Worm (Caenorhabditis elegans) whole organism, L3 larva: ENCODE measurements around the gene srh-92.

Source experiments
- ZK546.5 ChIP-seq: sonication (generic microtip); optimal IDR thresholded peaks from 2 replicates; lab custom pipeline; 2017; ENCODE audit warnings: missing biosample characterization, missing genetic modification characterization
- ama-1 ChIP-seq: fragments of 150-350 bp; optimal IDR thresholded peaks from 2 replicates; lab custom pipeline; 2018
- ceh-28 ChIP-seq: fragments of 150-350 bp; optimal IDR thresholded peaks from 2 replicates; lab custom pipeline; 2014; ENCODE audit warnings: missing biosample characterization, missing genetic modification reagents, missing genetic modification characterization
- ceh-82 ChIP-seq: fragments of 150-350 bp; optimal IDR thresholded peaks from 2 replicates; lab custom pipeline; 2014; ENCODE audit warnings: missing biosample characterization, missing genetic modification characterization
- ceh-9 ChIP-seq: sonication (generic microtip); optimal IDR thresholded peaks from 2 replicates; lab custom pipeline; 2018; ENCODE audit warnings: missing biosample characterization, missing genetic modification characterization
- daf-12 ChIP-seq: fragments of 150-350 bp; optimal IDR thresholded peaks from 2 replicates; lab custom pipeline; 2014; ENCODE audit warnings: missing biosample characterization, missing genetic modification reagents, missing genetic modification characterization
- egl-5 ChIP-seq: fragments of 150-350 bp; optimal IDR thresholded peaks from 2 replicates; lab custom pipeline; 2017; ENCODE audit warnings: missing biosample characterization, missing genetic modification reagents, missing genetic modification characterization, inconsistent platforms
- elt-1 ChIP-seq: fragments of 150-350 bp; optimal IDR thresholded peaks from 2 replicates; lab custom pipeline; 2014; ENCODE audit warnings: missing biosample characterization, missing genetic modification characterization
- elt-2 ChIP-seq: sonication (generic microtip); optimal IDR thresholded peaks from 2 replicates; lab custom pipeline; 2016; ENCODE audit warnings: missing genetic modification reagents, mild to moderate bottlenecking, missing genetic modification characterization, missing compliant biosample characterization
- elt-3 ChIP-seq, 3 experiments: fragments of 150-350 bp in 1 of 3; sonication (generic microtip) in 2 of 3; optimal IDR thresholded peaks; 2 replicates in 2 of 3; 4 replicates in 1 of 3; lab custom pipeline; 2014 to 2017; ENCODE audit warnings: missing biosample characterization in 3 of 3, missing genetic modification characterization in 3 of 3
- fkh-10 ChIP-seq: sonication (generic microtip); optimal IDR thresholded peaks from 2 replicates; lab custom pipeline; 2017; ENCODE audit warnings: missing biosample characterization, missing genetic modification reagents, missing genetic modification characterization
- fkh-2 ChIP-seq: fragments of 150-350 bp; optimal IDR thresholded peaks from 2 replicates; lab custom pipeline; 2014; ENCODE audit warnings: missing biosample characterization, missing genetic modification reagents, missing genetic modification characterization
- fos-1 ChIP-seq: fragments of 150-350 bp; optimal IDR thresholded peaks from 2 replicates; lab custom pipeline; 2014; ENCODE audit warnings: missing biosample characterization, missing genetic modification characterization
- hmg-11 ChIP-seq: sonication (generic microtip); optimal IDR thresholded peaks from 2 replicates; lab custom pipeline; 2016; ENCODE audit warnings: missing genetic modification characterization, missing compliant biosample characterization
- jun-1 ChIP-seq: fragments of 150-350 bp; optimal IDR thresholded peaks from 2 replicates; lab custom pipeline; 2014; ENCODE audit warnings: missing biosample characterization, missing genetic modification reagents, missing genetic modification characterization
- lin-15B ChIP-seq: fragments of 150-350 bp; optimal IDR thresholded peaks from 2 replicates; lab custom pipeline; 2014; ENCODE audit warnings: missing biosample characterization, missing genetic modification characterization
- lin-39 ChIP-seq: fragments of 150-350 bp; optimal IDR thresholded peaks from 2 replicates; lab custom pipeline; 2018; ENCODE audit warnings: missing biosample characterization, missing genetic modification reagents, missing genetic modification characterization
- lsy-12 ChIP-seq: sonication (generic microtip); optimal IDR thresholded peaks from 2 replicates; lab custom pipeline; 2016; ENCODE audit warnings: mild to moderate bottlenecking, missing genetic modification characterization, missing compliant biosample characterization
- nfya-1 ChIP-seq: sonication (generic microtip); optimal IDR thresholded peaks from 2 replicates; lab custom pipeline; 2017; ENCODE audit warnings: missing genetic modification characterization, mild to moderate bottlenecking, missing compliant biosample characterization, antibody characterized with exemption, moderate library complexity; ENCODE audit not compliant: insufficient read depth
- nhr-12 ChIP-seq: fragments of 150-350 bp; optimal IDR thresholded peaks from 2 replicates; lab custom pipeline; 2014; ENCODE audit warnings: missing biosample characterization, missing genetic modification characterization
- nhr-23 ChIP-seq: fragments of 150-350 bp; optimal IDR thresholded peaks from 2 replicates; lab custom pipeline; 2014; ENCODE audit warnings: missing biosample characterization, missing genetic modification reagents, missing genetic modification characterization
- nhr-237 ChIP-seq: fragments of 150-350 bp; optimal IDR thresholded peaks from 2 replicates; lab custom pipeline; 2014; ENCODE audit warnings: missing biosample characterization, missing genetic modification characterization
- nhr-25 ChIP-seq: sonication (generic microtip); optimal IDR thresholded peaks from 2 replicates; lab custom pipeline; 2017; ENCODE audit warnings: missing biosample characterization, missing genetic modification characterization
- nhr-28 ChIP-seq: fragments of 150-350 bp; optimal IDR thresholded peaks from 2 replicates; lab custom pipeline; 2014; ENCODE audit warnings: missing biosample characterization, missing genetic modification characterization
- nhr-43 ChIP-seq: sonication (generic microtip); optimal IDR thresholded peaks from 2 replicates; lab custom pipeline; 2016; ENCODE audit warnings: mild to moderate bottlenecking, missing genetic modification characterization, missing compliant biosample characterization; ENCODE audit not compliant: poor library complexity, severe bottlenecking
- nhr-67 ChIP-seq: fragments of 150-350 bp; optimal IDR thresholded peaks from 2 replicates; lab custom pipeline; 2014; ENCODE audit warnings: missing biosample characterization, missing genetic modification characterization
- nhr-76 ChIP-seq: fragments of 150-350 bp; sonication (generic microtip); optimal IDR thresholded peaks from 5 replicates; lab custom pipeline; 2014; ENCODE audit warnings: missing biosample characterization, missing genetic modification characterization
- pha-4 ChIP-seq: fragments of 150-350 bp; optimal IDR thresholded peaks from 2 replicates; lab custom pipeline; 2014; ENCODE audit warnings: missing biosample characterization, missing genetic modification reagents, missing genetic modification characterization
- pqm-1 ChIP-seq: fragments of 150-350 bp; optimal IDR thresholded peaks from 2 replicates; lab custom pipeline; 2017; ENCODE audit warnings: missing biosample characterization, missing genetic modification characterization, inconsistent platforms
- sea-2 ChIP-seq: fragments of 150-350 bp; sonication (generic microtip); optimal IDR thresholded peaks from 4 replicates; lab custom pipeline; 2014; ENCODE audit warnings: missing biosample characterization, missing genetic modification reagents, missing genetic modification characterization
- skn-1 ChIP-seq: fragments of 150-350 bp; optimal IDR thresholded peaks from 2 replicates; lab custom pipeline; 2014; ENCODE audit warnings: missing biosample characterization, missing genetic modification characterization
- snpc-4 ChIP-seq: fragments of 150-350 bp; optimal IDR thresholded peaks from 2 replicates; lab custom pipeline; 2014; ENCODE audit warnings: missing biosample characterization, missing genetic modification characterization
- tbx-2 ChIP-seq: sonication (generic microtip); optimal IDR thresholded peaks from 2 replicates; lab custom pipeline; 2016; ENCODE audit warnings: mild to moderate bottlenecking, missing genetic modification characterization, missing compliant biosample characterization
- unc-62 ChIP-seq: fragments of 150-350 bp; sonication (generic microtip); optimal IDR thresholded peaks from 4 replicates; lab custom pipeline; 2014; ENCODE audit warnings: missing biosample characterization, missing genetic modification reagents, missing genetic modification characterization
- zag-1 ChIP-seq: fragments of 150-350 bp; optimal IDR thresholded peaks from 2 replicates; lab custom pipeline; 2014; ENCODE audit warnings: missing biosample characterization, missing genetic modification characterization
- ztf-11 ChIP-seq: fragments of 150-350 bp; optimal IDR thresholded peaks from 2 replicates; lab custom pipeline; 2014; ENCODE audit warnings: missing biosample characterization, missing genetic modification characterization
- ztf-4 ChIP-seq: fragments of 150-350 bp; optimal IDR thresholded peaks from 2 replicates; lab custom pipeline; 2014; ENCODE audit warnings: missing biosample characterization, missing genetic modification characterization

srh-92 gene

DNA sequence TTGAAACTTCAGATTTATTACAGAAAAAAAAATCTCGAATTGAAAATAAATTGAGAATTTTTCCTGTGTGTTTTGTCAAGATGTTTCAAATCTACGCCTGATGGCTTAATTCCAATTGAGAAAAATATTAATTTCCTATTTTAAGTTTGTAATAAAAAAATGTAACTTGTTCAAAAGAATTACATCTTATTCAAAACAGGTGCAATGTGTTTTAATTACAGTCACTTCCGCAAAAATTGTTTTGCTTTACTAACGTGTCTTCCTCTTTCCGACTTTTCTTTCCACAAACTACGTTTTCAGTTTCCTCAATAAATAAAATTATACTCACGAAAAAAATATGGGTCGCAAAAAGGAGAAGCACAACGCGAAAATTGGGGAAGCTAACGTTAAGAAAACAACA is 22.8 kb downstream of the srh-92 start, which contains the start of gene F25E5.16:
Gene F25E5.16 (plus strand): TSS at position 301 of the 400 bp plus-strand sequence.
- no peak for TF ChIP-seq hmg-11 (tag; lab: Kevin White, UChicago)
- TF ChIP-seq elt-2 (tag; lab: Kevin White, UChicago) = no peak
- TF ChIP-seq ceh-9 (tag; lab: Kevin White, UChicago) = no peak
- no peak for TF ChIP-seq ceh-28
- TF ChIP-seq lsy-12 (tag; lab: Kevin White, UChicago) = no peak
- no peak for TF ChIP-seq nhr-23 (tag; lab: Kevin White, UChicago)
- TF ChIP-seq nhr-67 (tag; lab: Kevin White, UChicago) = no peak
- TF ChIP-seq ztf-4 (tag; lab: Kevin White, UChicago) = no peak
- TF ChIP-seq unc-62 (GFP tag; lab: Kevin White, UChicago) = no peak
- TF ChIP-seq fos-1 (tag; lab: Kevin White, UChicago) = no peak
- no peak for TF ChIP-seq ztf-11 (tag; lab: Kevin White, UChicago)
- no peak for TF ChIP-seq pqm-1 (tag; lab: Kevin White, UChicago)

DNA sequence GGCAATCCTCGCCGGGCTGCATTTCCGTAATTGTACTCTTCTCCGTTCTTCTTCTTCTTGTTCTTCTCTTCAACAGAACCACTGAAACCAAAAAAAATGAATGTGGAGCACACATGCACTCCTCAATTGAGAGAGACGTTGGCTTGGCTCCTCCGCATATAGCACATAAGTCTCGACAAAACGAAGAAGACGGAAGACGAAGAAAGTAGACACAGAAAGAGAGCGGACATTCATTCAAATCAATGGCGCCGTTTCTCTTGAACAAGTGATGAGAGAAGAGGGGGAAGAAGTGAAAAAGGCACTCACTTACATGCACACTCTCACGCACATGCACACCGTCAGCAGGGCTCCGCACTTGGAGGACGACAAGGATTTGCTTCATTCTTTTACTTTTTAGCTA is 23.3 kb downstream of the srh-92 start, which contains the start of gene F25E5.9:
Gene F25E5.9 (minus strand): TSS at position 382 of the 400 bp plus-strand sequence.
- TF ChIP-seq nhr-76 (tag; lab: Kevin White, UChicago) (no peak), ama-1 (peak; percentile 10), lin-15B (tag; lab: Kevin White, UChicago) (peak; percentile 7), snpc-4 (tag; lab: Kevin White, UChicago) (peak; percentile 32), lin-39 (tag; lab: Kevin White, UChicago) (peak; percentile 3), fkh-10 (GFP tag; lab: Kevin White, UChicago) (peak; percentile 28), skn-1 (tag; lab: Kevin White, UChicago) (no peak), nfya-1 (tag; lab: Kevin White, UChicago) (peak; percentile 51)

DNA sequence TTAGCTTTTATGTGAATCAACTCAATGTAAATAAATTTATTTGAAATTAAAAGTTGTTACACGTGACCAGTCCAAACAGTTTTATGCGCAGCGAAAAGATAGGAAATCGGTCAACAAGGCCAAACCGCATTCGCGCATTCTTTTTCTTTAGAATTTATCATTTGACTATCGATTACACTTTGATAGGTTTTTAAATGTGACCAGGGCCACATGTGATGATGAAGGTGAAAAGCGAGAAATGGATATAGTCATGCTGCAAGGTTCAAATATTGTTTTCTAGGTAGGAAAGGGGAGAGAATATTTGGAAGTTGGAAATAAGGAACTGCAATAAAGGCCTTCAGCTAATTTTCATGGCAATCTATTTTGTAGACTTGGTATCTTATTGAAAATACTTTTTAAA is 23.9 kb downstream of the srh-92 start:
- TF ChIP-seq ztf-11 (tag; lab: Kevin White, UChicago) = no peak
- TF ChIP-seq elt-3 (tag; optimal IDR thresholded peaks at IDR 0.05; lab: Kevin White, UChicago) = peak in 2 of 3 experiments; percentile 14 to 91
- no peak for TF ChIP-seq nhr-237 (tag; lab: Kevin White, UChicago)
- peak; percentile 98 for TF ChIP-seq ama-1
- TF ChIP-seq daf-12 (tag; lab: Kevin White, UChicago) = no peak
- TF ChIP-seq nfya-1 (tag; lab: Kevin White, UChicago) = peak; percentile 16
- no peak for TF ChIP-seq jun-1 (tag; lab: Kevin White, UChicago)
- TF ChIP-seq ztf-4 (tag; lab: Kevin White, UChicago) = no peak
- no peak for TF ChIP-seq ZK546.5 (tag; lab: Kevin White, UChicago)
- no peak for TF ChIP-seq sea-2 (GFP tag; lab: Kevin White, UChicago)
- TF ChIP-seq ceh-82 = no peak
- TF ChIP-seq elt-1 (tag; lab: Kevin White, UChicago) = no peak
- TF ChIP-seq zag-1 (tag; lab: Kevin White, UChicago) = no peak
- TF ChIP-seq pha-4 (tag; lab: Kevin White, UChicago) = peak; percentile 14
- TF ChIP-seq ceh-28 = no peak
- TF ChIP-seq lin-15B (tag; lab: Kevin White, UChicago) = no peak
- TF ChIP-seq nhr-25 = peak; percentile 78
- TF ChIP-seq nhr-28 (tag; lab: Kevin White, UChicago) = no peak
- no peak for TF ChIP-seq fkh-2 (tag; lab: Kevin White, UChicago)
- no peak for TF ChIP-seq egl-5 (tag; lab: Kevin White, UChicago)
- TF ChIP-seq nhr-76 (tag; lab: Kevin White, UChicago) = no peak
- TF ChIP-seq tbx-2 (tag; lab: Kevin White, UChicago) = peak; percentile 28
- TF ChIP-seq lin-39 (tag; lab: Kevin White, UChicago) = no peak
- no peak for TF ChIP-seq nhr-12 (tag; lab: Kevin White, UChicago)
- peak; percentile 72 for TF ChIP-seq nhr-23 (tag; lab: Kevin White, UChicago)
- TF ChIP-seq pqm-1 (tag; lab: Kevin White, UChicago) = no peak
- TF ChIP-seq hmg-11 (tag; lab: Kevin White, UChicago) = no peak
- TF ChIP-seq nhr-43 (tag; lab: Kevin White, UChicago) = peak; percentile 90
